Worm (Caenorhabditis elegans): ENCODE results near the gene bus-5.

bus-5 gene

DNA sequence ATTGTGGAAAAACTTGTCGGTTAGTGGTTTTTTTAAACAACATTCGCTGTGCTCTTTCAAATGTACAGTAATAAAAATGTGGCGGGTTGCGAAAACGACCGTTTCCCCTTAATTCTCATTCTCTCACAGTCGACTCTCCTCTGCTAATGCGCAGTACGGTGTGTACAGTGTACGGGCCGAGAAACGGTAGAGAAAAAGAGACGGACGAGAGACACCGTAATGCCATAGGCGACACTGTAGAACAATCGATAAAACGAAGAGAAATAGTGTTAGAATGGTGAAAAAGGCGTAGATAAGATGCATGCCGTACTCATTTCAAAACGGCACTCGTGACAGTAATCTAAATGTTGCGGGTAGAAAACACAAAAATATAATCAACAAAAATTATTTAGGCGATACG, 22.4 kb downstream of the bus-5 start (continued):
- TF ChIP-seq tlp-1 (tag; optimal IDR thresholded peaks at IDR 0.05) (no peak), snu-23 (GFP tag; optimal IDR thresholded peaks at IDR 0.05) (peak; percentile 19), mdl-1 (tag; optimal IDR thresholded peaks at IDR 0.05) (peak in 1 of 2 experiments; percentile 8), nhr-20 (tag; optimal IDR thresholded peaks at IDR 0.05) (peak; percentile 50)

DNA sequence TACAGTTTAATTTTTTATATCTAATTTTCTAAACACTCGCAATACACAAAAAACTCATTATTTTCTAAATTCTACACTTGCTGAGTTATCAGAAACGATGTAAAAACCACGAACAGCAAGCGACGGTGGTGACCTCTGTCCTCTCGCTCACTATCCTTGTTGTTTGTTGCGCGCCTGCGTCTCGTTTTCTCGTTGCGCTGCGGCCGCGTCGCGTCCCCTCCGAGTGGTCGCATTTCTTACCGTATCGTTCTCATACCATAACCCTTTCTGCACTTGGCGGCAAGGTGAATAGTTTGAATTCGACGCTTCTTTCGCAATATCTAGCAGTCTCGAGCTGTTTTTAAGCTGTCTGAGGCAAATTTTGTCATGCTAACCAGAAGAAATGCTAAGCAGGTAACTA, 23.5 kb downstream of the bus-5 start, which contains the start of gene lsy-2:
TSS of gene lsy-2 (plus strand) at position 271 of the 400 bp plus-strand sequence.
- peak; percentile 32 for TF ChIP-seq F16B12.6 (tag; optimal IDR thresholded peaks at IDR 0.05)
- peak; percentile 64 for TF ChIP-seq lin-14 (GFP tag; optimal IDR thresholded peaks at IDR 0.05)
- no peak for TF ChIP-seq sptf-1 (tag; optimal IDR thresholded peaks at IDR 0.05)
- TF ChIP-seq pag-3 (tag; optimal IDR thresholded peaks at IDR 0.05; ENCODE audit: borderline replicate concordance, insufficient read depth), result no peak
- no peak for TF ChIP-seq lir-3 (tag; optimal IDR thresholded peaks at IDR 0.05; ENCODE audit: poor library complexity)
- TF ChIP-seq nhr-47 (tag; optimal IDR thresholded peaks at IDR 0.05), result peak; percentile 45
- TF ChIP-seq mab-9 (GFP tag; IDR thresholded peaks at IDR 0.05), result no peak
- TF ChIP-seq pax-3 (tag; optimal IDR thresholded peaks at IDR 0.05), result no peak
- no peak for TF ChIP-seq dsc-1 (tag; optimal IDR thresholded peaks at IDR 0.05)
- peak; percentile 55 for TF ChIP-seq blmp-1 (tag; optimal IDR thresholded peaks at IDR 0.05)
- peak; percentile 43 for TF ChIP-seq nhr-85 (tag)
- peak; percentile 50 for TF ChIP-seq nhr-77 (tag; optimal IDR thresholded peaks at IDR 0.05)
- no peak for TF ChIP-seq egl-27 (tag; optimal IDR thresholded peaks at IDR 0.05)
- peak; percentile 91 for TF ChIP-seq skn-1 (tag; optimal IDR thresholded peaks at IDR 0.05)
- TF ChIP-seq sup-37 (GFP tag; optimal IDR thresholded peaks at IDR 0.05), result no peak
- TF ChIP-seq efl-1 (optimal IDR thresholded peaks at IDR 0.05), result peak; percentile 36 to 78
- TF ChIP-seq efl-1 (GFP tag; optimal IDR thresholded peaks at IDR 0.05 in 1 of 2), result peak; percentile 76 to 97
- TF ChIP-seq ceh-63 (GFP tag; optimal IDR thresholded peaks at IDR 0.05), result no peak
- TF ChIP-seq aha-1 (tag; optimal IDR thresholded peaks at IDR 0.05), result no peak
- no peak for TF ChIP-seq fkh-8 (tag; optimal IDR thresholded peaks at IDR 0.05)
- TF ChIP-seq snpc-4 (tag; optimal IDR thresholded peaks at IDR 0.05), result no peak
- TF ChIP-seq vab-15 (tag; optimal IDR thresholded peaks at IDR 0.05), result no peak
- TF ChIP-seq C34B4.2 (tag; optimal IDR thresholded peaks at IDR 0.05), result no peak
- TF ChIP-seq Y116A8C.19 (tag; optimal IDR thresholded peaks at IDR 0.05; ENCODE audit: borderline replicate concordance), result no peak
- no peak for TF ChIP-seq unc-98 (GFP tag; IDR thresholded peaks at IDR 0.05)
- no peak for TF ChIP-seq ces-1 (GFP tag; optimal IDR thresholded peaks at IDR 0.05)
- TF ChIP-seq alr-1 (tag; optimal IDR thresholded peaks at IDR 0.05; ENCODE audit: borderline replicate concordance), result no peak
- no peak for TF ChIP-seq mep-1 (tag; optimal IDR thresholded peaks at IDR 0.05)
- TF ChIP-seq nhr-71 (tag; optimal IDR thresholded peaks at IDR 0.05), result peak; percentile 62
- TF ChIP-seq zag-1 (tag; optimal IDR thresholded peaks at IDR 0.05), result no peak
- TF ChIP-seq ceh-82 (tag; optimal IDR thresholded peaks at IDR 0.05), result peak in 1 of 3 experiments; percentile 43
- TF ChIP-seq nhr-20 (tag; optimal IDR thresholded peaks at IDR 0.05), result peak; percentile 53
- TF ChIP-seq ceh-88 (GFP tag; IDR thresholded peaks at IDR 0.05), result no peak
- no peak for TF ChIP-seq ets-5 (GFP tag; IDR thresholded peaks at IDR 0.05)
- no peak for TF ChIP-seq nhr-84 (tag; optimal IDR thresholded peaks at IDR 0.05)
- TF ChIP-seq isw-1 (GFP tag; IDR thresholded peaks at IDR 0.05), result no peak; the same call in 1 of the 2 replicates
- no peak for TF ChIP-seq lin-39 (tag; optimal IDR thresholded peaks at IDR 0.05)
- no peak for TF ChIP-seq lsy-2 (tag; optimal IDR thresholded peaks at IDR 0.05)
- no peak for TF ChIP-seq hlh-4 (tag; optimal IDR thresholded peaks at IDR 0.05)
- TF ChIP-seq fkh-4 (tag; optimal IDR thresholded peaks at IDR 0.05; ENCODE audit: borderline replicate concordance), result no peak
- TF ChIP-seq ceh-8 (GFP tag; optimal IDR thresholded peaks at IDR 0.05), result no peak
- TF ChIP-seq jun-1 (tag; optimal IDR thresholded peaks at IDR 0.05), result no peak
- TF ChIP-seq hpl-2 (GFP tag; optimal IDR thresholded peaks at IDR 0.05), result no peak
- peak; percentile 30 for TF ChIP-seq zip-4 (GFP tag; optimal IDR thresholded peaks at IDR 0.05)
- no peak for TF ChIP-seq nhr-19 (GFP tag; conservative IDR thresholded peaks at IDR 0.05)
- no peak for TF ChIP-seq nhr-28 (tag; optimal IDR thresholded peaks at IDR 0.05)
- TF ChIP-seq unc-130 (tag; optimal IDR thresholded peaks at IDR 0.05), result peak; percentile 18
- no peak for TF ChIP-seq ztf-11 (tag; optimal IDR thresholded peaks at IDR 0.05)
- TF ChIP-seq unc-30 (tag; optimal IDR thresholded peaks at IDR 0.05), result no peak

All from whole organism, L1 larva.